Fruit fly (Drosophila melanogaster) whole organism, embryonic: ENCODE results near the gene CG5913.

Experiments
- Ada2b ChIP-seq: fragments of 200-800 bp; sonication (Bioruptor generic); IDR thresholded peaks from 2 replicates; pipeline ENCODE4 v1.3.6; 2022; ENCODE audit warnings: missing biosample characterization, missing genetic modification characterization
- CG1024 ChIP-seq: fragments of 200-800 bp; sonication (Bioruptor generic); IDR thresholded peaks from 2 replicates; pipeline ENCODE4 v1.3.6; 2022; ENCODE audit warnings: missing biosample characterization, missing genetic modification characterization
- CG10366 ChIP-seq: fragments of 200-800 bp; sonication (Bioruptor generic); IDR thresholded peaks from 2 replicates; pipeline ENCODE4 v1.3.6; 2022; ENCODE audit warnings: missing biosample characterization, missing genetic modification characterization
- CG15011 ChIP-seq: fragments of 200-800 bp; sonication (Bioruptor generic); optimal IDR thresholded peaks from 3 replicates; lab custom pipeline; 2018; ENCODE audit warnings: missing biosample characterization, mild to moderate bottlenecking, missing genetic modification characterization
- CG1529 ChIP-seq: fragments of 200-800 bp; sonication (Bioruptor generic); optimal IDR thresholded peaks from 3 replicates; lab custom pipeline; 2018; ENCODE audit warnings: missing biosample characterization, missing genetic modification characterization
- CG1603 ChIP-seq: fragments of 200-800 bp; sonication (Bioruptor generic); optimal IDR thresholded peaks from 2 replicates; lab custom pipeline; 2019; ENCODE audit warnings: missing biosample characterization, mild to moderate bottlenecking, missing genetic modification characterization, moderate library complexity
- CG17612 ChIP-seq: fragments of 200-800 bp; sonication (Bioruptor generic); IDR thresholded peaks from 2 replicates; pipeline ENCODE4 v1.3.6; 2022; ENCODE audit warnings: missing biosample characterization, missing genetic modification characterization
- CG18262 ChIP-seq: fragments of 200-800 bp; optimal IDR thresholded peaks from 3 replicates; lab custom pipeline; 2019; ENCODE audit warnings: missing biosample characterization, mild to moderate bottlenecking, missing genetic modification characterization, moderate library complexity
- CG18619 ChIP-seq: fragments of 200-800 bp; sonication (Bioruptor generic); optimal IDR thresholded peaks from 3 replicates; lab custom pipeline; 2017; ENCODE audit warnings: missing biosample characterization, mild to moderate bottlenecking, missing genetic modification characterization
- CG31224 ChIP-seq: fragments of 200-800 bp; sonication (Bioruptor generic); IDR thresholded peaks from 2 replicates; pipeline ENCODE4 v1.3.6; 2022; ENCODE audit warnings: missing biosample characterization, missing genetic modification characterization
- CG32772 ChIP-seq: fragments of 200-800 bp; sonication (Bioruptor generic); IDR thresholded peaks from 2 replicates; pipeline ENCODE4 v1.3.6; 2022; ENCODE audit warnings: missing biosample characterization, missing genetic modification characterization
- CG3838 ChIP-seq: fragments of 200-800 bp; sonication (Bioruptor generic); optimal IDR thresholded peaks from 3 replicates; lab custom pipeline; 2016; ENCODE audit warnings: missing biosample characterization, missing genetic modification characterization
- CG4707 ChIP-seq: fragments of 200-800 bp; sonication (Bioruptor generic); optimal IDR thresholded peaks from 2 replicates; lab custom pipeline; 2018; ENCODE audit warnings: missing biosample characterization, mild to moderate bottlenecking, missing genetic modification characterization, moderate library complexity
- CG5245 ChIP-seq: fragments of 200-800 bp; sonication (Bioruptor generic); optimal IDR thresholded peaks from 3 replicates; lab custom pipeline; 2016; ENCODE audit warnings: missing biosample characterization, missing genetic modification characterization
- CG7271 ChIP-seq: fragments of 200-800 bp; sonication (Bioruptor generic); optimal IDR thresholded peaks from 2 replicates; lab custom pipeline; 2018; ENCODE audit warnings: missing biosample characterization, mild to moderate bottlenecking, missing genetic modification characterization, moderate library complexity
- CG8388 ChIP-seq: fragments of 200-800 bp; sonication (Bioruptor generic); optimal IDR thresholded peaks from 2 replicates; lab custom pipeline; 2019; ENCODE audit warnings: missing biosample characterization, mild to moderate bottlenecking, missing genetic modification characterization, moderate library complexity
- CG8478 ChIP-seq: fragments of >200 bp; optimal IDR thresholded peaks from 2 replicates; lab custom pipeline; 2018
- CG8944 ChIP-seq: fragments of 200-800 bp; sonication (Bioruptor generic); optimal IDR thresholded peaks from 3 replicates; lab custom pipeline; 2016; ENCODE audit warnings: missing biosample characterization, missing genetic modification characterization
- CG9817 ChIP-seq: fragments of 200-800 bp; sonication (Bioruptor generic); optimal IDR thresholded peaks from 2 replicates; lab custom pipeline; 2018; ENCODE audit warnings: missing biosample characterization, mild to moderate bottlenecking, missing genetic modification characterization, moderate library complexity
- Dp ChIP-seq: fragments of 200-800 bp; sonication (Bioruptor generic); optimal IDR thresholded peaks from 2 replicates; lab custom pipeline; 2018; ENCODE audit warnings: missing biosample characterization, mild to moderate bottlenecking, missing genetic modification characterization, moderate library complexity
- Elba2 ChIP-seq: fragments of 200-800 bp; sonication (Bioruptor generic); optimal IDR thresholded peaks from 3 replicates; lab custom pipeline; 2016; ENCODE audit warnings: missing biosample characterization, missing genetic modification characterization
- Ets65A ChIP-seq: fragments of 200-800 bp; sonication (Bioruptor generic); peaks from one replicate; lab custom pipeline; 2016; ENCODE audit warnings: missing biosample characterization, missing genetic modification characterization
- Jarid2 ChIP-seq: fragments of 200-800 bp; sonication (Bioruptor generic); optimal IDR thresholded peaks from 3 replicates; lab custom pipeline; 2017; ENCODE audit warnings: mild to moderate bottlenecking, missing biosample characterization, missing genetic modification reagents, missing genetic modification characterization
- Kr ChIP-seq: fragments of 200-800 bp; sonication (Bioruptor generic); optimal IDR thresholded peaks from 2 replicates; lab custom pipeline; 2017; ENCODE audit warnings: missing biosample characterization, mild to moderate bottlenecking, missing genetic modification characterization
- MBD-R2 ChIP-seq: fragments of 200-800 bp; sonication (Bioruptor generic); IDR thresholded peaks from 2 replicates; pipeline ENCODE4 v1.3.6; 2022; ENCODE audit warnings: missing biosample characterization, missing genetic modification characterization
- Mad ChIP-seq: fragments of 200-800 bp; sonication (Bioruptor generic); optimal IDR thresholded peaks from 2 replicates; lab custom pipeline; 2016; ENCODE audit warnings: missing biosample characterization, missing genetic modification characterization
- Oli ChIP-seq: fragments of 200-800 bp; sonication (Bioruptor generic); optimal IDR thresholded peaks from 2 replicates; lab custom pipeline; 2018; ENCODE audit warnings: missing biosample characterization, mild to moderate bottlenecking, missing genetic modification characterization, moderate library complexity
- Poxn ChIP-seq: fragments of 200-800 bp; sonication (Bioruptor generic); IDR thresholded peaks from 2 replicates; pipeline ENCODE4 v1.3.6; 2022; ENCODE audit warnings: missing biosample characterization, missing genetic modification characterization
- Ptx1 ChIP-seq: fragments of 200-800 bp; sonication (Bioruptor generic); IDR thresholded peaks from 2 replicates; pipeline ENCODE4 v1.3.6; 2022; ENCODE audit warnings: missing biosample characterization, missing genetic modification characterization
- Sox100B ChIP-seq: fragments of 200-800 bp; sonication (Bioruptor generic); optimal IDR thresholded peaks from 3 replicates; lab custom pipeline; 2018; ENCODE audit warnings: missing biosample characterization, mild to moderate bottlenecking, missing genetic modification characterization
- Ssrp ChIP-seq: fragments of 200-800 bp; sonication (Bioruptor generic); optimal IDR thresholded peaks from 2 replicates; lab custom pipeline; 2018; ENCODE audit warnings: missing biosample characterization, mild to moderate bottlenecking, missing genetic modification characterization, moderate library complexity
- Vsx1 ChIP-seq: fragments of 200-800 bp; sonication (Bioruptor generic); optimal IDR thresholded peaks from 2 replicates; lab custom pipeline; 2017; ENCODE audit warnings: missing biosample characterization, mild to moderate bottlenecking, missing genetic modification characterization, missing genetic modification reagents
- YL-1 ChIP-seq: fragments of 200-800 bp; sonication (Bioruptor generic); optimal IDR thresholded peaks from 3 replicates; lab custom pipeline; 2017; ENCODE audit warnings: missing biosample characterization, mild to moderate bottlenecking, missing genetic modification characterization
- aop ChIP-seq: fragments of 200-800 bp; sonication (Bioruptor generic); IDR thresholded peaks from 2 replicates; pipeline ENCODE4 v1.3.6; 2022; ENCODE audit warnings: missing biosample characterization, missing genetic modification characterization
- ash1 ChIP-seq: fragments of 200-800 bp; sonication (Bioruptor generic); optimal IDR thresholded peaks from 2 replicates; lab custom pipeline; 2018; ENCODE audit warnings: missing biosample characterization, mild to moderate bottlenecking, missing genetic modification characterization
- bowl ChIP-seq: fragments of 200-800 bp; sonication (Bioruptor generic); IDR thresholded peaks from 2 replicates; pipeline ENCODE4 v1.3.6; 2022; ENCODE audit warnings: missing biosample characterization, missing genetic modification characterization
- br ChIP-seq: fragments of >200 bp; optimal IDR thresholded peaks from 2 replicates; lab custom pipeline; 2017
- exex ChIP-seq: fragments of 200-800 bp; sonication (Bioruptor generic); optimal IDR thresholded peaks from 4 replicates; lab custom pipeline; 2018; ENCODE audit warnings: missing biosample characterization, mild to moderate bottlenecking, missing genetic modification characterization, moderate library complexity
- eyg ChIP-seq: fragments of 200-800 bp; sonication (Bioruptor generic); optimal IDR thresholded peaks from 3 replicates; lab custom pipeline; 2016; ENCODE audit warnings: missing biosample characterization, missing genetic modification characterization
- fd3F ChIP-seq: fragments of 200-800 bp; sonication (Bioruptor generic); optimal IDR thresholded peaks from 2 replicates; lab custom pipeline; 2018; ENCODE audit warnings: missing biosample characterization, mild to moderate bottlenecking, missing genetic modification characterization, moderate library complexity
- gsb ChIP-seq: fragments of 200-800 bp; sonication (Bioruptor generic); IDR thresholded peaks from 2 replicates; pipeline ENCODE4 v1.3.6; 2022; ENCODE audit warnings: missing biosample characterization, missing genetic modification characterization
- hth ChIP-seq: fragments of >200 bp; optimal IDR thresholded peaks from 2 replicates; lab custom pipeline; 2017; ENCODE audit warnings: inconsistent platforms
- ind ChIP-seq: fragments of 200-800 bp; sonication (Bioruptor generic); optimal IDR thresholded peaks from 3 replicates; lab custom pipeline; 2016; ENCODE audit warnings: missing biosample characterization, missing genetic modification characterization
- ken ChIP-seq: fragments of 200-800 bp; sonication (Bioruptor generic); IDR thresholded peaks from 3 replicates; pipeline ENCODE4 v1.3.6; 2022; ENCODE audit warnings: missing biosample characterization, missing genetic modification characterization
- lilli ChIP-seq: fragments of 200-800 bp; sonication (Bioruptor generic); optimal IDR thresholded peaks from 3 replicates; lab custom pipeline; 2016; ENCODE audit warnings: missing biosample characterization, missing genetic modification characterization
- luna ChIP-seq: fragments of 200-800 bp; sonication (Bioruptor generic); optimal IDR thresholded peaks from 2 replicates; lab custom pipeline; 2016; ENCODE audit warnings: missing biosample characterization, missing genetic modification characterization
- odd ChIP-seq: fragments of 200-800 bp; sonication (Bioruptor generic); optimal IDR thresholded peaks from 2 replicates; lab custom pipeline; 2017; ENCODE audit warnings: missing biosample characterization, mild to moderate bottlenecking, missing genetic modification characterization
- pfk ChIP-seq: fragments of 200-800 bp; sonication (Bioruptor generic); optimal IDR thresholded peaks from 2 replicates; lab custom pipeline; 2018; ENCODE audit warnings: missing biosample characterization, mild to moderate bottlenecking, missing genetic modification characterization, moderate library complexity
- sqz ChIP-seq: fragments of 200-800 bp; sonication (Bioruptor generic); optimal IDR thresholded peaks from 3 replicates; lab custom pipeline; 2018; ENCODE audit warnings: missing biosample characterization, mild to moderate bottlenecking, missing genetic modification characterization
- tap ChIP-seq: fragments of 200-800 bp; optimal IDR thresholded peaks from 3 replicates; lab custom pipeline; 2019; ENCODE audit warnings: missing biosample characterization, mild to moderate bottlenecking, missing genetic modification characterization, moderate library complexity
- usp ChIP-seq: fragments of >200 bp; optimal IDR thresholded peaks from 2 replicates; lab custom pipeline; 2017; ENCODE audit warnings: missing biosample characterization, missing genetic modification characterization
- wdn ChIP-seq: fragments of 200-800 bp; sonication (Bioruptor generic); IDR thresholded peaks from 2 replicates; pipeline ENCODE4 v1.3.6; 2022; ENCODE audit warnings: missing biosample characterization, missing genetic modification characterization

CG5913 gene

DNA sequence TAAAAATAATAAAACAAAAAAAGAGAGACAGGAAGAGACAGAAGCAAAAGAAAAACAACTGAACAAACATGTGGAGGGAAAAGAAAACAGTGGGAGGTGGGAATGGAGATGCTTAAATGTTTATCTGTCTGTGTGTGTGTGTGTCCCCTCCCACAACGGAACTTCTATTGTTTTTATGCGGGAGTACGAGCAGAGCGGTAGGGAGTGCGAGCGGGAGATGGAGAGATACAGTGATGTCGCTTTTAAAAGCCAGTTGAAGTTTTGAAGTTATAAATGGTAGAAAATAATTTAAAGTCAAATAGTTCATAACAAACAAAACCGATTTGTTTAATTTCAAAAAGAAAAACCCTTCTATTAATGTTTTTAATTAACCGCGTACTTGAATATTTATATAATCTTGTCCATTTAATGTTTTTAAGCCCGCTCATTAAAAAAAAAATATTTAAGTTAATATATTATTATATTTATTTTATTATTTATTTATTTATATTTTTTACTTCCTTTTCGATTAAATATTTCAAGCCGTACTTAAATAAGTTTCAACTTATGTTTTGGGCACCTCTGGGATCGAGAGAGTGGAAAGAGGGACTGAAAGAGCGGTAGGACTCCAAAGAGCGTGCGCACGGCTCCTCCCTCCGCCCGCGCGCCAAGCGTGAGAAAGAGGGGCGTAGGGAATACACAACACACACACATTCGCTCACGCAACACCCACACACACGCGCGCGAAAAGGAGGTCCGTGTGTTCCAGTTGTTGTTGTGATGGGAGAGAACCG, 12.9 kb upstream of the CG5913 start (continued):
- no peak for TF ChIP-seq Dp (GFP tag; lab: Kevin White, UChicago)
- peak; percentile 87 for TF ChIP-seq CG8388 (GFP tag; lab: Kevin White, UChicago)
- peak; percentile 9; the same call in 1 of the 3 replicates for TF ChIP-seq ken (GFP tag; lab: Robert Waterston, UW)
- no peak for TF ChIP-seq bowl
- TF ChIP-seq CG18619 (GFP tag; lab: Kevin White, UChicago) = peak; percentile 36
- peak; percentile 24 for TF ChIP-seq CG9817
- TF ChIP-seq MBD-R2 = no peak
- TF ChIP-seq CG17612 = no peak
- peak; percentile 15 for TF ChIP-seq CG1603 (tag; lab: Kevin White, UChicago)
- no peak for TF ChIP-seq eyg (GFP tag; lab: Kevin White, UChicago)
- TF ChIP-seq Jarid2 (GFP tag; lab: Kevin White, UChicago) = peak; percentile 15
- TF ChIP-seq Kr (GFP tag; lab: Kevin White, UChicago) = no peak
- TF ChIP-seq Ssrp (tag; lab: Kevin White, UChicago) = peak; percentile 55
- TF ChIP-seq aop (GFP tag; lab: Robert Waterston, UW) = peak; percentile 76; the same call in 1 of the 2 replicates
- TF ChIP-seq usp (GFP tag; lab: Kevin White, UChicago) = no peak
- TF ChIP-seq ash1 (GFP tag; lab: Kevin White, UChicago) = no peak
- TF ChIP-seq CG18262 (tag; lab: Kevin White, UChicago) = peak; percentile 82
- no peak for TF ChIP-seq CG8944 (GFP tag; lab: Kevin White, UChicago)
- no peak for TF ChIP-seq CG5245 (GFP tag; lab: Kevin White, UChicago)
- TF ChIP-seq CG7271 (tag; lab: Kevin White, UChicago) = no peak
- TF ChIP-seq Poxn = no peak
- TF ChIP-seq lilli = peak; percentile 22
- no peak for TF ChIP-seq Mad (GFP tag; lab: Kevin White, UChicago)
- no peak for TF ChIP-seq gsb (GFP tag; lab: Robert Waterston, UW)
- TF ChIP-seq tap (tag; lab: Kevin White, UChicago) = peak; percentile 45
- TF ChIP-seq ind (GFP tag; lab: Kevin White, UChicago) = peak; percentile 52
- no peak for TF ChIP-seq br (lab: Kevin White, UChicago)
- TF ChIP-seq wdn (GFP tag; lab: Robert Waterston, UW) = no peak
- TF ChIP-seq CG32772 (GFP tag; lab: Robert Waterston, UW) = no peak
- peak; percentile 36 for TF ChIP-seq fd3F (GFP tag; lab: Kevin White, UChicago)
- TF ChIP-seq exex = no peak
- no peak for TF ChIP-seq Elba2 (GFP tag; lab: Kevin White, UChicago)
- TF ChIP-seq Ptx1 (GFP tag; lab: Robert Waterston, UW) = 0 out of 2 replicates have a peak, but pooled peaks have one; percentile 29
- no peak for TF ChIP-seq CG1024 (GFP tag; lab: Robert Waterston, UW)
- TF ChIP-seq CG8478 (lab: Kevin White, UChicago) = no peak
- no peak for TF ChIP-seq CG31224 (GFP tag; lab: Robert Waterston, UW)
- TF ChIP-seq CG4707 (GFP tag; lab: Kevin White, UChicago) = no peak
- no peak for TF ChIP-seq CG15011 (GFP tag; lab: Kevin White, UChicago)
- peak; percentile 50 for TF ChIP-seq Sox100B (GFP tag; lab: Kevin White, UChicago)
- no peak for TF ChIP-seq sqz (GFP tag; lab: Kevin White, UChicago)
- no peak for TF ChIP-seq luna (GFP tag; lab: Kevin White, UChicago)
- no peak for TF ChIP-seq CG3838
- no peak for TF ChIP-seq Vsx1 (GFP tag; lab: Kevin White, UChicago)
- peak; percentile 29; the same call in 1 of the 2 replicates for TF ChIP-seq CG10366 (GFP tag; lab: Robert Waterston, UW)
- TF ChIP-seq CG1529 (GFP tag; lab: Kevin White, UChicago) = no peak
- peak; percentile 26 for TF ChIP-seq odd
- no peak for TF ChIP-seq hth (lab: Kevin White, UChicago)
- TF ChIP-seq pfk (GFP tag; lab: Kevin White, UChicago) = no peak
- TF ChIP-seq Ets65A = no peak
- TF ChIP-seq Oli (tag; lab: Kevin White, UChicago) = peak; percentile 47
- 0 out of 2 replicates have a peak, but pooled peaks have one; percentile 13 for TF ChIP-seq Ada2b (GFP tag; lab: Robert Waterston, UW)
- no peak for TF ChIP-seq YL-1
